Fruit fly (Drosophila melanogaster) whole organism, embryonic: ENCODE measurements around the gene smid.
A peak's percentile ranks its signal among the peaks of the same experiment; 100 is the strongest.

Experiments used
- Bgb ChIP-seq: fragments of 200-800 bp; sonication (Bioruptor generic); IDR thresholded peaks from 2 replicates; pipeline ENCODE4 v1.3.6; 2022; ENCODE audit warnings: missing biosample characterization, missing genetic modification characterization; ENCODE audit not compliant: partially characterized antibody
- CG1024 ChIP-seq: fragments of 200-800 bp; sonication (Bioruptor generic); IDR thresholded peaks from 2 replicates; pipeline ENCODE4 v1.3.6; 2022; ENCODE audit warnings: missing biosample characterization, missing genetic modification characterization
- CG10366 ChIP-seq: fragments of 200-800 bp; sonication (Bioruptor generic); IDR thresholded peaks from 2 replicates; pipeline ENCODE4 v1.3.6; 2022; ENCODE audit warnings: missing biosample characterization, missing genetic modification characterization
- CG10979 ChIP-seq: fragments of 200-800 bp; sonication (Bioruptor generic); optimal IDR thresholded peaks from 2 replicates; lab custom pipeline; 2018; ENCODE audit warnings: missing biosample characterization, mild to moderate bottlenecking, missing genetic modification characterization, moderate library complexity
- CG12744 ChIP-seq: fragments of 200-800 bp; sonication (Bioruptor generic); optimal IDR thresholded peaks from 2 replicates; lab custom pipeline; 2016; ENCODE audit warnings: missing biosample characterization, missing genetic modification characterization
- CG12942 ChIP-seq: fragments of 200-800 bp; sonication (Bioruptor generic); optimal IDR thresholded peaks from 3 replicates; lab custom pipeline; 2016; ENCODE audit warnings: missing biosample characterization, missing genetic modification characterization
- CG13123 ChIP-seq: fragments of 200-800 bp; sonication (Bioruptor generic); optimal IDR thresholded peaks from 2 replicates; lab custom pipeline; 2016; ENCODE audit warnings: missing biosample characterization, missing genetic modification characterization
- CG14014 ChIP-seq: fragments of 200-800 bp; sonication (Bioruptor generic); IDR thresholded peaks from 2 replicates; pipeline ENCODE4 v1.3.6; 2022; ENCODE audit warnings: missing biosample characterization, missing genetic modification characterization
- CG16815 ChIP-seq: fragments of 200-800 bp; sonication (Bioruptor generic); optimal IDR thresholded peaks from 3 replicates; lab custom pipeline; 2017; ENCODE audit warnings: missing biosample characterization, mild to moderate bottlenecking, missing genetic modification characterization
- CG17361 ChIP-seq: fragments of 200-800 bp; sonication (Bioruptor generic); IDR thresholded peaks from 3 replicates; pipeline ENCODE4 v1.3.6; 2022; ENCODE audit warnings: missing biosample characterization, missing genetic modification characterization
- CG17385 ChIP-seq: fragments of 200-800 bp; sonication (Bioruptor generic); optimal IDR thresholded peaks from 3 replicates; lab custom pipeline; 2018; ENCODE audit warnings: missing biosample characterization, mild to moderate bottlenecking, missing genetic modification characterization
- CG17802 ChIP-seq: fragments of 200-800 bp; sonication (Bioruptor generic); optimal IDR thresholded peaks from 2 replicates; lab custom pipeline; 2018; ENCODE audit warnings: missing biosample characterization, mild to moderate bottlenecking, missing genetic modification characterization, moderate library complexity
- CG2116 ChIP-seq: fragments of 200-800 bp; sonication (Bioruptor generic); optimal IDR thresholded peaks from 3 replicates; lab custom pipeline; 2018; ENCODE audit warnings: missing biosample characterization, mild to moderate bottlenecking, missing genetic modification characterization
- CG31224 ChIP-seq: fragments of 200-800 bp; sonication (Bioruptor generic); IDR thresholded peaks from 2 replicates; pipeline ENCODE4 v1.3.6; 2022; ENCODE audit warnings: missing biosample characterization, missing genetic modification characterization
- CG34224 ChIP-seq: fragments of 200-800 bp; sonication (Bioruptor generic); IDR thresholded peaks from 3 replicates; pipeline ENCODE4 v1.3.6; 2022; ENCODE audit warnings: missing biosample characterization, missing genetic modification characterization; ENCODE audit not compliant: partially characterized antibody
- CG3847 ChIP-seq: fragments of 200-800 bp; sonication (Bioruptor generic); IDR thresholded peaks from 2 replicates; pipeline ENCODE4 v1.3.6; 2022; ENCODE audit warnings: missing biosample characterization, missing genetic modification characterization
- CG3995 ChIP-seq: fragments of 200-800 bp; sonication (Bioruptor generic); optimal IDR thresholded peaks from 3 replicates; lab custom pipeline; 2016; ENCODE audit warnings: missing biosample characterization, missing genetic modification characterization
- CG4404 ChIP-seq: fragments of 200-800 bp; sonication (Bioruptor generic); IDR thresholded peaks from 2 replicates; pipeline ENCODE4 v1.3.6; 2022; ENCODE audit warnings: missing biosample characterization, missing genetic modification characterization
- CG6813 ChIP-seq: fragments of 200-800 bp; sonication (Bioruptor generic); optimal IDR thresholded peaks from 2 replicates; lab custom pipeline; 2017; ENCODE audit warnings: missing biosample characterization, missing genetic modification characterization, mild to moderate bottlenecking, moderate library complexity, missing genetic modification reagents
- CG7745 ChIP-seq: fragments of 200-800 bp; sonication (Bioruptor generic); optimal IDR thresholded peaks from 2 replicates; lab custom pipeline; 2018; ENCODE audit warnings: missing biosample characterization, mild to moderate bottlenecking, missing genetic modification characterization, moderate library complexity
- CG9215 ChIP-seq: fragments of 200-800 bp; sonication (Bioruptor generic); IDR thresholded peaks from 2 replicates; pipeline ENCODE4 v1.3.6; 2022; ENCODE audit warnings: missing biosample characterization, missing genetic modification characterization
- CG9932 ChIP-seq: fragments of 200-800 bp; sonication (Bioruptor generic); IDR thresholded peaks from 2 replicates; pipeline ENCODE4 v1.3.6; 2022; ENCODE audit warnings: missing biosample characterization, missing genetic modification characterization
- D19B ChIP-seq: fragments of 200-800 bp; sonication (Bioruptor generic); optimal IDR thresholded peaks from 2 replicates; lab custom pipeline; 2017; ENCODE audit warnings: missing biosample characterization, mild to moderate bottlenecking, missing genetic modification characterization
- Dfd ChIP-seq, 2 experiments: fragments of >200 bp; optimal IDR thresholded peaks; 2 replicates each; lab custom pipeline; 2017; ENCODE audit warnings: missing biosample characterization in 2 of 2, missing genetic modification characterization in 2 of 2
- Dip2 ChIP-seq: fragments of 200-800 bp; sonication (Bioruptor generic); IDR thresholded peaks from 2 replicates; pipeline ENCODE4 v1.3.6; 2022; ENCODE audit warnings: missing biosample characterization, missing genetic modification characterization
- Dll ChIP-seq: fragments of 200-800 bp; sonication (Bioruptor generic); IDR thresholded peaks from 4 replicates; pipeline ENCODE4 v1.3.6; 2022; ENCODE audit warnings: missing biosample characterization, missing genetic modification characterization; ENCODE audit not compliant: partially characterized antibody
- Ets65A ChIP-seq: fragments of 200-800 bp; sonication (Bioruptor generic); peaks from one replicate; lab custom pipeline; 2016; ENCODE audit warnings: missing biosample characterization, missing genetic modification characterization
- Fer2 ChIP-seq: fragments of 200-800 bp; sonication (Bioruptor generic); optimal IDR thresholded peaks from 2 replicates; lab custom pipeline; 2018; ENCODE audit warnings: missing biosample characterization, mild to moderate bottlenecking, missing genetic modification characterization, moderate library complexity
- HLH4C ChIP-seq: fragments of 200-800 bp; sonication (Bioruptor generic); IDR thresholded peaks from 3 replicates; pipeline ENCODE4 v1.3.6; 2022; ENCODE audit warnings: missing biosample characterization, missing genetic modification characterization; ENCODE audit not compliant: partially characterized antibody
- Hr78 ChIP-seq, 2 experiments: fragments of 200-800 bp in 1 of 2; fragments of >200 bp in 1 of 2; sonication (Bioruptor generic) in 1 of 2; optimal IDR thresholded peaks; 2 replicates each; lab custom pipeline; 2017 to 2019; ENCODE audit warnings: missing biosample characterization in 2 of 2, missing genetic modification characterization in 2 of 2, mild to moderate bottlenecking in 1 of 2, moderate library complexity in 1 of 2
- Mrtf ChIP-seq: fragments of 200-800 bp; sonication (Bioruptor generic); IDR thresholded peaks from 3 replicates; pipeline ENCODE4 v1.3.6; 2022; ENCODE audit warnings: missing biosample characterization, missing genetic modification characterization
- Myb ChIP-seq: fragments of 200-800 bp; sonication (Bioruptor generic); optimal IDR thresholded peaks from 2 replicates; lab custom pipeline; 2016; ENCODE audit warnings: missing biosample characterization, missing genetic modification characterization
- Oli ChIP-seq: fragments of 200-800 bp; sonication (Bioruptor generic); optimal IDR thresholded peaks from 2 replicates; lab custom pipeline; 2018; ENCODE audit warnings: missing biosample characterization, mild to moderate bottlenecking, missing genetic modification characterization, moderate library complexity
- Rx ChIP-seq: fragments of 200-800 bp; sonication (Bioruptor generic); IDR thresholded peaks from 2 replicates; pipeline ENCODE4 v1.3.6; 2022; ENCODE audit warnings: missing biosample characterization, missing genetic modification characterization
- TFAM ChIP-seq: fragments of 200-800 bp; sonication (Bioruptor generic); optimal IDR thresholded peaks from 2 replicates; lab custom pipeline; 2017; ENCODE audit warnings: missing biosample characterization, missing genetic modification characterization, inconsistent platforms
- Xbp1 ChIP-seq: fragments of 200-800 bp; sonication (Bioruptor generic); optimal IDR thresholded peaks from 3 replicates; lab custom pipeline; 2016; ENCODE audit warnings: missing biosample characterization, mild to moderate bottlenecking, missing genetic modification characterization
- Xrp1 ChIP-seq: fragments of 200-800 bp; sonication (Bioruptor generic); IDR thresholded peaks from 2 replicates; pipeline ENCODE4 v1.3.6; 2022; ENCODE audit warnings: missing biosample characterization, missing genetic modification characterization
- abd-A ChIP-seq: fragments of 200-800 bp; sonication (Bioruptor generic); optimal IDR thresholded peaks from 3 replicates; lab custom pipeline; 2019; ENCODE audit warnings: missing biosample characterization, mild to moderate bottlenecking, missing genetic modification characterization, moderate library complexity
- bbx ChIP-seq: fragments of 200-800 bp; sonication (Bioruptor generic); IDR thresholded peaks from 2 replicates; pipeline ENCODE4 v1.3.6; 2022; ENCODE audit warnings: missing biosample characterization, missing genetic modification characterization; ENCODE audit not compliant: partially characterized antibody
- caup ChIP-seq: fragments of 200-800 bp; sonication (Bioruptor generic); optimal IDR thresholded peaks from 3 replicates; lab custom pipeline; 2017; ENCODE audit warnings: missing biosample characterization, mild to moderate bottlenecking, missing genetic modification characterization, moderate library complexity; ENCODE audit not compliant: severe bottlenecking
- chn ChIP-seq: fragments of 200-800 bp; sonication (Bioruptor generic); optimal IDR thresholded peaks from 2 replicates; lab custom pipeline; 2016; ENCODE audit warnings: missing biosample characterization, missing genetic modification characterization
- exex ChIP-seq: fragments of 200-800 bp; sonication (Bioruptor generic); optimal IDR thresholded peaks from 4 replicates; lab custom pipeline; 2018; ENCODE audit warnings: missing biosample characterization, mild to moderate bottlenecking, missing genetic modification characterization, moderate library complexity
- gcm ChIP-seq: fragments of 200-800 bp; sonication (Bioruptor generic); optimal IDR thresholded peaks from 2 replicates; lab custom pipeline; 2019; ENCODE audit warnings: missing biosample characterization, mild to moderate bottlenecking, missing genetic modification characterization, moderate library complexity
- ken ChIP-seq: fragments of 200-800 bp; sonication (Bioruptor generic); IDR thresholded peaks from 3 replicates; pipeline ENCODE4 v1.3.6; 2022; ENCODE audit warnings: missing biosample characterization, missing genetic modification characterization
- klu ChIP-seq: fragments of 200-800 bp; sonication (Bioruptor generic); IDR thresholded peaks from 2 replicates; pipeline ENCODE4 v1.3.6; 2022; ENCODE audit warnings: missing biosample characterization, missing genetic modification characterization
- peb ChIP-seq: fragments of 200-800 bp; sonication (Bioruptor generic); IDR thresholded peaks from 2 replicates; pipeline ENCODE4 v1.3.6; 2022; ENCODE audit warnings: missing biosample characterization, missing genetic modification characterization
- sug ChIP-seq: fragments of 200-800 bp; optimal IDR thresholded peaks from 2 replicates; lab custom pipeline; 2019; ENCODE audit warnings: missing biosample characterization, mild to moderate bottlenecking, missing genetic modification characterization, moderate library complexity
- tap ChIP-seq: fragments of 200-800 bp; optimal IDR thresholded peaks from 3 replicates; lab custom pipeline; 2019; ENCODE audit warnings: missing biosample characterization, mild to moderate bottlenecking, missing genetic modification characterization, moderate library complexity
- ttk ChIP-seq: fragments of 200-800 bp; sonication (Bioruptor generic); IDR thresholded peaks from 2 replicates; pipeline ENCODE4 v2.1.2; 2022; ENCODE audit warnings: missing biosample characterization, missing genetic modification characterization
- wdn ChIP-seq: fragments of 200-800 bp; sonication (Bioruptor generic); IDR thresholded peaks from 2 replicates; pipeline ENCODE4 v1.3.6; 2022; ENCODE audit warnings: missing biosample characterization, missing genetic modification characterization
- zen ChIP-seq: fragments of 200-800 bp; sonication (Bioruptor generic); optimal IDR thresholded peaks from 3 replicates; lab custom pipeline; 2018; ENCODE audit warnings: missing biosample characterization, mild to moderate bottlenecking, missing genetic modification characterization, moderate library complexity

smid gene

DNA sequence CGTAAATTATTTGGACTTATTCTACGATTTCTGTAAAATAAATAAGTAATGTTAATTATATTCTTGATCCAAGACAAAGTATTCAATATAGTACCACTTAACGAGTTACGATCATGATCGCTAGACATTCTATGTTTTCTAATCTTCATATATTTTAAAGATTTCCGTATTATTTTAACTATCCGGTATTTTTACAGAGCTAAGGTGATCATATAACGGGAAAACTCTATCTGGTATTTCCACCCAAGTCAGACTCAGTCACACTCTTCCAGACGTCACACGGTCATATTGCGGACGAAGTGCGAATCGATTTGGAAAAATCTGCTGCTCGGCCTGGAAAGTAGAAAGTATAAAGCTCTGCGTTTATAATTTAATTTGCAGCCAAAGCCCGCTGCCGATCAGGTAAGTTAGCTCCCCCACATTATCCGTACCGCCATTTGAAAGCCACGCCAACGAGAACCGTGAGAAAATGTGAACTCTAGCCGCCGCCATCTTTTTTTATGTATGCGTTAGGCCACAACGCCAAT, 42.1 kb upstream of the smid start, which contains the start of the genes lark and eco (continued):
- TF ChIP-seq ken (no peak), peb (GFP tag; lab: Robert Waterston, UW) (no peak), CG2116 (GFP tag; lab: Kevin White, UChicago) (peak; percentile 44), Rx (GFP tag; lab: Robert Waterston, UW) (no peak), caup (GFP tag; lab: Kevin White, UChicago) (no peak), Dip2 (GFP tag; lab: Robert Waterston, UW) (no peak), ttk (GFP tag; lab: Robert Waterston, UW) (no peak), CG10979 (tag; lab: Kevin White, UChicago) (no peak), CG12942 (GFP tag; lab: Kevin White, UChicago) (no peak), Myb (GFP tag; lab: Kevin White, UChicago) (no peak), sug (tag; lab: Kevin White, UChicago) (no peak), CG13123 (GFP tag; lab: Kevin White, UChicago) (no peak), Xbp1 (GFP tag; lab: Kevin White, UChicago) (no peak), Oli (tag; lab: Kevin White, UChicago) (no peak), Bgb (peak; percentile 47; the same call in 1 of the 2 replicates), Ets65A (no peak), gcm (GFP tag; lab: Kevin White, UChicago) (no peak), klu (GFP tag; lab: Robert Waterston, UW) (no peak), CG12744 (GFP tag; lab: Kevin White, UChicago) (no peak), CG31224 (GFP tag; lab: Robert Waterston, UW) (no peak), Mrtf (GFP tag; lab: Robert Waterston, UW) (no peak), CG34224 (GFP tag; lab: Robert Waterston, UW) (no peak), CG16815 (GFP tag; lab: Kevin White, UChicago) (no peak), CG17802 (tag; lab: Kevin White, UChicago) (no peak), TFAM (GFP tag; lab: Kevin White, UChicago) (no peak), CG7745 (tag; lab: Kevin White, UChicago) (no peak), chn (GFP tag; lab: Kevin White, UChicago) (no peak), CG3847 (GFP tag; lab: Robert Waterston, UW) (peak; percentile 33; the same call in 1 of the 2 replicates), CG1024 (GFP tag; lab: Robert Waterston, UW) (no peak), CG3995 (no peak), Dll (GFP tag; lab: Robert Waterston, UW) (no peak), Xrp1 (no peak), CG17385 (GFP tag; lab: Kevin White, UChicago) (peak; percentile 35), abd-A (tag; lab: Kevin White, UChicago) (no peak), Dfd (GFP tag; optimal IDR thresholded peaks at IDR 0.05; lab: Kevin White, UChicago) (no peak), zen (tag; lab: Kevin White, UChicago) (no peak), bbx (GFP tag; lab: Robert Waterston, UW) (peak; percentile 19; the same call in 1 of the 2 replicates), CG6813 (GFP tag; lab: Kevin White, UChicago) (no peak), Hr78 (GFP tag; optimal IDR thresholded peaks at IDR 0.05; lab: Kevin White, UChicago) (no peak), CG4404 (no peak), Fer2 (tag; lab: Kevin White, UChicago) (no peak), CG14014 (no peak), CG10366 (GFP tag; lab: Robert Waterston, UW) (no peak), HLH4C (GFP tag; lab: Robert Waterston, UW) (no peak), CG9932 (no peak), D19B (GFP tag; lab: Kevin White, UChicago) (no peak), wdn (no peak), CG9215 (GFP tag; lab: Robert Waterston, UW) (no peak), CG17361 (GFP tag; lab: Robert Waterston, UW) (no peak; the same call in 2 of the 3 replicates), exex (tag; lab: Kevin White, UChicago) (no peak), tap (tag; lab: Kevin White, UChicago) (no peak)
